Fruit fly (Drosophila melanogaster) whole organism, embryonic: ENCODE data around the gene mib1.

Source experiments
- Abd-B ChIP-seq: fragments of 200-800 bp; sonication (Bioruptor generic); optimal IDR thresholded peaks from 2 replicates; lab custom pipeline; 2018; ENCODE audit warnings: missing biosample characterization, mild to moderate bottlenecking, missing genetic modification characterization, moderate library complexity
- Atf6 ChIP-seq: fragments of 200-800 bp; sonication (Bioruptor generic); IDR thresholded peaks from 2 replicates; pipeline ENCODE4 v1.3.6; 2022; ENCODE audit warnings: missing biosample characterization, missing genetic modification characterization
- BtbVII ChIP-seq: fragments of 200-800 bp; sonication (Bioruptor generic); optimal IDR thresholded peaks from 3 replicates; lab custom pipeline; 2017; ENCODE audit warnings: missing biosample characterization, mild to moderate bottlenecking, missing genetic modification characterization
- CG10147 ChIP-seq: fragments of 200-800 bp; sonication (Bioruptor generic); optimal IDR thresholded peaks from 2 replicates; lab custom pipeline; 2019; ENCODE audit warnings: missing biosample characterization, mild to moderate bottlenecking, missing genetic modification characterization, moderate library complexity
- CG12155 ChIP-seq: fragments of 200-800 bp; sonication (Bioruptor generic); optimal IDR thresholded peaks from 3 replicates; lab custom pipeline; 2016; ENCODE audit warnings: missing biosample characterization, missing genetic modification characterization
- CG14710 ChIP-seq: fragments of 200-800 bp; sonication (Bioruptor generic); optimal IDR thresholded peaks from 3 replicates; lab custom pipeline; 2019; ENCODE audit warnings: missing biosample characterization, mild to moderate bottlenecking, missing genetic modification characterization, moderate library complexity
- CG1529 ChIP-seq: fragments of 200-800 bp; sonication (Bioruptor generic); optimal IDR thresholded peaks from 3 replicates; lab custom pipeline; 2018; ENCODE audit warnings: missing biosample characterization, missing genetic modification characterization
- CG3281 ChIP-seq: fragments of 200-800 bp; sonication (Bioruptor generic); optimal IDR thresholded peaks from 3 replicates; lab custom pipeline; 2017; ENCODE audit warnings: missing biosample characterization, mild to moderate bottlenecking, missing genetic modification characterization
- CG34422 ChIP-seq: fragments of 200-800 bp; sonication (Bioruptor generic); IDR thresholded peaks from 3 replicates; pipeline ENCODE4 v1.3.6; 2022; ENCODE audit warnings: missing biosample characterization, missing genetic modification characterization
- CG3995 ChIP-seq: fragments of 200-800 bp; sonication (Bioruptor generic); optimal IDR thresholded peaks from 3 replicates; lab custom pipeline; 2016; ENCODE audit warnings: missing biosample characterization, missing genetic modification characterization
- CG9437 ChIP-seq: fragments of 200-800 bp; sonication (Bioruptor generic); optimal IDR thresholded peaks from 2 replicates; lab custom pipeline; 2018; ENCODE audit warnings: missing biosample characterization, mild to moderate bottlenecking, missing genetic modification characterization
- D19B ChIP-seq: fragments of 200-800 bp; sonication (Bioruptor generic); optimal IDR thresholded peaks from 2 replicates; lab custom pipeline; 2017; ENCODE audit warnings: missing biosample characterization, mild to moderate bottlenecking, missing genetic modification characterization
- Dek ChIP-seq: fragments of 200-800 bp; sonication (Bioruptor generic); optimal IDR thresholded peaks from 3 replicates; lab custom pipeline; 2019; ENCODE audit warnings: missing biosample characterization, mild to moderate bottlenecking, missing genetic modification characterization, moderate library complexity
- Dip3 ChIP-seq: fragments of 200-800 bp; sonication (Bioruptor generic); optimal IDR thresholded peaks from 3 replicates; lab custom pipeline; 2016; ENCODE audit warnings: missing biosample characterization, missing genetic modification characterization
- Eip74EF ChIP-seq, 2 experiments: fragments of 200-800 bp in 1 of 2; fragments of >200 bp in 1 of 2; sonication (Bioruptor generic) in 1 of 2; optimal IDR thresholded peaks; 2 replicates each; lab custom pipeline; 2017 to 2019; ENCODE audit warnings: missing biosample characterization in 2 of 2, missing genetic modification characterization in 2 of 2, mild to moderate bottlenecking in 1 of 2, moderate library complexity in 1 of 2
- Elba2 ChIP-seq: fragments of 200-800 bp; sonication (Bioruptor generic); optimal IDR thresholded peaks from 3 replicates; lab custom pipeline; 2016; ENCODE audit warnings: missing biosample characterization, missing genetic modification characterization
- Fer1 ChIP-seq: fragments of 200-800 bp; sonication (Bioruptor generic); optimal IDR thresholded peaks from 2 replicates; lab custom pipeline; 2017; ENCODE audit warnings: missing biosample characterization, mild to moderate bottlenecking, missing genetic modification characterization
- Fer3 ChIP-seq: fragments of 200-800 bp; sonication (Bioruptor generic); optimal IDR thresholded peaks from 2 replicates; lab custom pipeline; 2018; ENCODE audit warnings: missing biosample characterization, mild to moderate bottlenecking, missing genetic modification characterization, moderate library complexity
- Hey ChIP-seq: fragments of 200-800 bp; sonication (Bioruptor generic); optimal IDR thresholded peaks from 3 replicates; lab custom pipeline; 2018; ENCODE audit warnings: missing biosample characterization, mild to moderate bottlenecking, missing genetic modification characterization
- Hsf ChIP-seq: fragments of 200-800 bp; sonication (Bioruptor generic); optimal IDR thresholded peaks from 3 replicates; lab custom pipeline; 2016; ENCODE audit warnings: missing biosample characterization, missing genetic modification characterization
- Nf-YC ChIP-seq: fragments of 200-800 bp; optimal IDR thresholded peaks from 3 replicates; lab custom pipeline; 2019; ENCODE audit warnings: missing biosample characterization, mild to moderate bottlenecking, missing genetic modification characterization, moderate library complexity
- Ptx1 ChIP-seq: fragments of 200-800 bp; sonication (Bioruptor generic); IDR thresholded peaks from 2 replicates; pipeline ENCODE4 v1.3.6; 2022; ENCODE audit warnings: missing biosample characterization, missing genetic modification characterization
- Sox100B ChIP-seq: fragments of 200-800 bp; sonication (Bioruptor generic); optimal IDR thresholded peaks from 3 replicates; lab custom pipeline; 2018; ENCODE audit warnings: missing biosample characterization, mild to moderate bottlenecking, missing genetic modification characterization
- Trl ChIP-seq, 3 experiments: fragments of >200 bp in 2 of 3; fragments of 200-800 bp in 1 of 3; sonication (Bioruptor generic) in 1 of 3; optimal IDR thresholded peaks; 2 replicates in 1 of 3; 3 replicates in 2 of 3; lab custom pipeline; 2016 to 2017; ENCODE audit warnings: missing biosample characterization in 1 of 3, missing genetic modification characterization in 1 of 3
- Xbp1 ChIP-seq: fragments of 200-800 bp; sonication (Bioruptor generic); optimal IDR thresholded peaks from 3 replicates; lab custom pipeline; 2016; ENCODE audit warnings: missing biosample characterization, mild to moderate bottlenecking, missing genetic modification characterization
- ara ChIP-seq: fragments of 200-800 bp; sonication (Bioruptor generic); IDR thresholded peaks from 2 replicates; pipeline ENCODE4 v1.3.6; 2022; ENCODE audit warnings: missing biosample characterization, missing genetic modification characterization
- az2 ChIP-seq: fragments of 200-800 bp; sonication (Bioruptor generic); optimal IDR thresholded peaks from 3 replicates; lab custom pipeline; 2016; ENCODE audit warnings: missing biosample characterization, missing genetic modification characterization
- bcd ChIP-seq: fragments of 200-800 bp; sonication (Bioruptor generic); optimal IDR thresholded peaks from 2 replicates; lab custom pipeline; 2017; ENCODE audit warnings: missing biosample characterization, mild to moderate bottlenecking, missing genetic modification characterization
- caup ChIP-seq: fragments of 200-800 bp; sonication (Bioruptor generic); optimal IDR thresholded peaks from 3 replicates; lab custom pipeline; 2017; ENCODE audit warnings: missing biosample characterization, mild to moderate bottlenecking, missing genetic modification characterization, moderate library complexity; ENCODE audit not compliant: severe bottlenecking
- danr ChIP-seq: fragments of 200-800 bp; sonication (Bioruptor generic); IDR thresholded peaks from 2 replicates; pipeline ENCODE4 v1.3.6; 2022; ENCODE audit warnings: missing biosample characterization, missing genetic modification characterization
- dysf ChIP-seq: fragments of 200-800 bp; sonication (Bioruptor generic); IDR thresholded peaks from 3 replicates; pipeline ENCODE4 v1.3.6; 2022; ENCODE audit warnings: missing biosample characterization, missing genetic modification characterization
- gce ChIP-seq: fragments of 200-800 bp; sonication (Bioruptor generic); IDR thresholded peaks from 3 replicates; pipeline ENCODE4 v1.3.6; 2022; ENCODE audit warnings: missing biosample characterization, missing genetic modification characterization
- inv ChIP-seq: fragments of 200-800 bp; sonication (Bioruptor generic); IDR thresholded peaks from 2 replicates; pipeline ENCODE4 v1.3.6; 2022; ENCODE audit warnings: missing biosample characterization, missing genetic modification characterization; ENCODE audit not compliant: partially characterized antibody
- nmo ChIP-seq: fragments of 200-800 bp; sonication (Bioruptor generic); optimal IDR thresholded peaks from 2 replicates; lab custom pipeline; 2018; ENCODE audit warnings: missing biosample characterization, mild to moderate bottlenecking, missing genetic modification characterization, moderate library complexity
- odd ChIP-seq: fragments of 200-800 bp; sonication (Bioruptor generic); optimal IDR thresholded peaks from 2 replicates; lab custom pipeline; 2017; ENCODE audit warnings: missing biosample characterization, mild to moderate bottlenecking, missing genetic modification characterization
- prd ChIP-seq, 3 experiments: fragments of >200 bp in 2 of 3; fragments of 200-800 bp in 1 of 3; sonication (Bioruptor generic) in 1 of 3; optimal IDR thresholded peaks in 2 of 3; IDR thresholded peaks in 1 of 3; 2 replicates in 2 of 3; 3 replicates in 1 of 3; pipeline versions ENCODE4 v1.3.6 to Lab custom; 2017 to 2022; ENCODE audit warnings: missing biosample characterization in 1 of 3, missing genetic modification characterization in 1 of 3
- sug ChIP-seq: fragments of 200-800 bp; optimal IDR thresholded peaks from 2 replicates; lab custom pipeline; 2019; ENCODE audit warnings: missing biosample characterization, mild to moderate bottlenecking, missing genetic modification characterization, moderate library complexity
- tio ChIP-seq: fragments of 200-800 bp; sonication (Bioruptor generic); optimal IDR thresholded peaks from 2 replicates; lab custom pipeline; 2017; ENCODE audit warnings: missing biosample characterization, missing genetic modification characterization, inconsistent platforms
- ttk ChIP-seq: fragments of 200-800 bp; sonication (Bioruptor generic); IDR thresholded peaks from 2 replicates; pipeline ENCODE4 v2.1.2; 2022; ENCODE audit warnings: missing biosample characterization, missing genetic modification characterization

The mib1 gene

DNA sequence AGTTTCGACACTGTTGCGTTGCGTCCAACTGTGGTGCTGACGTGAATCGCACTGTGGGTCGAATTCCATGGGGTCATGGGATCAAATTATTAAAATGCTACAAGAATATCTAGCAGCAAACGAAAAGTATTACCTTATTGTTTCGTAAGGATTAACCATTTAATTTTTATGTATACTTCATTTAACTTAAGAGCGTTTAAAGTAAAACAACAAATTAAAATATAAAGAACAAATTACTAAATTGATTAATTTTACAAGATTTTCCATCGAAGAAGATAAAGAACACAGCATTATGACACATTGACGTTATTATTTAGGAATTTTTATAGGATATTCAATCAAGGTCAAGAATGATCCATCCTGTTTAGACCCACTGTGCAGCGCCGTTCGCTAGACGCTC, 42.5 kb upstream of the mib1 start (continued):
- TF ChIP-seq Xbp1 (GFP tag; lab: Kevin White, UChicago) (peak; percentile 57), prd (optimal IDR thresholded peaks at IDR 0.05; lab: Kevin White, UChicago) (no peak), prd (GFP tag; IDR thresholded peaks at IDR 0.05; lab: Robert Waterston, UW) (peak; percentile 51), sug (peak; percentile 6), dysf (GFP tag; lab: Robert Waterston, UW) (peak; percentile 61), caup (GFP tag; lab: Kevin White, UChicago) (peak; percentile 13), bcd (peak; percentile 49), tio (GFP tag; lab: Kevin White, UChicago) (peak; percentile 14), Fer3 (peak; percentile 31), Dip3 (GFP tag; lab: Kevin White, UChicago) (no peak), CG34422 (0 out of 3 replicates have a peak, but pooled peaks have one; percentile 22), BtbVII (GFP tag; lab: Kevin White, UChicago) (peak; percentile 45), az2 (GFP tag; lab: Kevin White, UChicago) (peak; percentile 56), Ptx1 (GFP tag; lab: Robert Waterston, UW) (peak; percentile 65), ttk (GFP tag; lab: Robert Waterston, UW) (0 out of 2 replicates have a peak, but pooled peaks have one; percentile 5), Hey (tag; lab: Kevin White, UChicago) (no peak), Fer1 (GFP tag; lab: Kevin White, UChicago) (peak; percentile 37), Eip74EF (GFP tag; optimal IDR thresholded peaks at IDR 0.05; lab: Kevin White, UChicago) (peak in 1 of 2 experiments; percentile 68), Sox100B (GFP tag; lab: Kevin White, UChicago) (peak; percentile 53), Abd-B (GFP tag; lab: Kevin White, UChicago) (peak; percentile 13), CG14710 (tag; lab: Kevin White, UChicago) (peak; percentile 44), CG9437 (GFP tag; lab: Kevin White, UChicago) (peak; percentile 62), inv (GFP tag; lab: Robert Waterston, UW) (no peak), ara (GFP tag; lab: Robert Waterston, UW) (0 out of 2 replicates have a peak, but pooled peaks have one; percentile 20), Atf6 (GFP tag; lab: Robert Waterston, UW) (peak; percentile 11; the same call in 1 of the 2 replicates), CG12155 (GFP tag; lab: Kevin White, UChicago) (no peak), CG3995 (no peak), D19B (GFP tag; lab: Kevin White, UChicago) (peak; percentile 26), Nf-YC (tag; lab: Kevin White, UChicago) (peak; percentile 40), Dek (no peak), CG10147 (GFP tag; lab: Kevin White, UChicago) (peak; percentile 38), Trl (optimal IDR thresholded peaks at IDR 0.05; lab: Kevin White, UChicago) (no peak), Trl (GFP tag; optimal IDR thresholded peaks at IDR 0.05; lab: Kevin White, UChicago) (no peak), gce (GFP tag; lab: Robert Waterston, UW) (no peak), CG3281 (GFP tag; lab: Kevin White, UChicago) (peak; percentile 49), CG1529 (GFP tag; lab: Kevin White, UChicago) (peak; percentile 34), Hsf (GFP tag; lab: Kevin White, UChicago) (peak; percentile 52), nmo (GFP tag; lab: Kevin White, UChicago) (peak; percentile 80), Elba2 (GFP tag; lab: Kevin White, UChicago) (no peak), danr (GFP tag; lab: Robert Waterston, UW) (0 out of 2 replicates have a peak, but pooled peaks have one; percentile 11), odd (GFP tag; lab: Kevin White, UChicago) (peak; percentile 10)
